Fruit fly (Drosophila melanogaster) Kc167 (cell line): Measurements from ENCODE around the gene SP1173.

Experiments used
- Myc ChIP-seq: fragments of >200 bp; optimal IDR thresholded peaks from 2 replicates; lab custom pipeline; 2017; ENCODE audit warnings: missing external identifiers
- Sin3A ChIP-seq: fragments of >200 bp; optimal IDR thresholded peaks from 2 replicates; lab custom pipeline; 2018; ENCODE audit warnings: missing external identifiers
- h ChIP-seq: fragments of >200 bp; optimal IDR thresholded peaks from 3 replicates; lab custom pipeline; 2018; ENCODE audit warnings: missing external identifiers
- insv ChIP-seq: fragments of >200 bp; optimal IDR thresholded peaks from 3 replicates; lab custom pipeline; 2018; ENCODE audit warnings: missing external identifiers
- psq ChIP-seq: fragments of >200 bp; optimal IDR thresholded peaks from 2 replicates; lab custom pipeline; 2017; ENCODE audit warnings: missing external identifiers
- ttk ChIP-seq: sonication (Bioruptor generic); optimal IDR thresholded peaks from 2 replicates; lab custom pipeline; 2017; ENCODE audit warnings: missing external identifiers

DNA sequence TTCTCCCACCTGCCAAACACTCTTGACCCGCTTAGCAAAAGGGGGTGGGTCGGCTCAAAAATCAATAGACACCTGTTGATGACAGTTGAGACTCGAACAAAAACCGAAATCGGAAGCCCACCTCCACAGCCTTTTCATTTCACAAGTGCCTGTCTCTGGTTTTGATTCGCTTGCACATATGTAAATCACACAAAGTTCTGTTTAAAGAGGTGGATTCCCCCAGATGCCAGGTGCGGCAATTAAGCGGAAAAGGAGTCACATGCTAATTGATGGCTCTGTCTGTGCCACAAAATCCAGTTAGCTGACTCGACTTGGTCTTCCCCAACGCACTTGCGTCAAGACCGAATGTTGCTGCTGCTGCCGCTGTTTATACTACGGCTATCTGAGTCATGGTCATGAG lies 21.2 kb upstream of the SP1173 start:
- no peak for TF ChIP-seq Myc (lab: Kevin White, UChicago)
- no peak for TF ChIP-seq psq (lab: Kevin White, UChicago)
- TF ChIP-seq ttk (lab: Kevin White, UChicago), result no peak
- TF ChIP-seq h (lab: Kevin White, UChicago), result no peak
- no peak for TF ChIP-seq Sin3A (lab: Kevin White, UChicago)
- TF ChIP-seq insv (lab: Kevin White, UChicago), result no peak
